Fruit fly (Drosophila melanogaster) whole organism, embryonic: ENCODE measurements around the gene FIG4.

Experiments used
- CG10543 ChIP-seq: fragments of 200-800 bp; sonication (Bioruptor generic); optimal IDR thresholded peaks from 3 replicates; lab custom pipeline; 2017; ENCODE audit warnings: missing biosample characterization, mild to moderate bottlenecking, missing genetic modification characterization, moderate library complexity
- CG11093 ChIP-seq: fragments of 200-800 bp; sonication (Bioruptor generic); IDR thresholded peaks from 3 replicates; pipeline ENCODE4 v1.3.6; 2022; ENCODE audit warnings: missing biosample characterization, missing genetic modification characterization
- CG11456 ChIP-seq: fragments of 200-800 bp; sonication (Bioruptor generic); IDR thresholded peaks from 3 replicates; pipeline ENCODE4 v1.3.6; 2022; ENCODE audit warnings: missing biosample characterization, missing genetic modification characterization
- CG15073 ChIP-seq: fragments of 200-800 bp; sonication (Bioruptor generic); optimal IDR thresholded peaks from 2 replicates; lab custom pipeline; 2016; ENCODE audit warnings: missing biosample characterization, missing genetic modification characterization
- CG15479 ChIP-seq: fragments of 200-800 bp; sonication (Bioruptor generic); optimal IDR thresholded peaks from 3 replicates; lab custom pipeline; 2019; ENCODE audit warnings: missing biosample characterization, mild to moderate bottlenecking, missing genetic modification characterization, moderate library complexity
- CG17359 ChIP-seq: fragments of 200-800 bp; sonication (Bioruptor generic); optimal IDR thresholded peaks from 3 replicates; lab custom pipeline; 2018; ENCODE audit warnings: missing biosample characterization, mild to moderate bottlenecking, missing genetic modification characterization, moderate library complexity
- CG17612 ChIP-seq: fragments of 200-800 bp; sonication (Bioruptor generic); IDR thresholded peaks from 2 replicates; pipeline ENCODE4 v1.3.6; 2022; ENCODE audit warnings: missing biosample characterization, missing genetic modification characterization
- CG32767 ChIP-seq: fragments of 200-800 bp; sonication (Bioruptor generic); IDR thresholded peaks from 2 replicates; pipeline ENCODE4 v1.3.6; 2022; ENCODE audit warnings: missing biosample characterization, missing genetic modification characterization
- CG34376 ChIP-seq: fragments of 200-800 bp; sonication (Bioruptor generic); optimal IDR thresholded peaks from 2 replicates; lab custom pipeline; 2018; ENCODE audit warnings: missing biosample characterization, mild to moderate bottlenecking, missing genetic modification characterization
- CG42726 ChIP-seq: fragments of 200-800 bp; sonication (Bioruptor generic); IDR thresholded peaks from 2 replicates; pipeline ENCODE4 v1.3.6; 2022; ENCODE audit warnings: missing biosample characterization, missing genetic modification characterization; ENCODE audit not compliant: partially characterized antibody
- CG6689 ChIP-seq: fragments of 200-800 bp; sonication (Bioruptor generic); IDR thresholded peaks from 2 replicates; pipeline ENCODE4 v1.3.6; 2022; ENCODE audit warnings: missing biosample characterization, missing genetic modification characterization
- CG9797 ChIP-seq: fragments of 200-800 bp; sonication (Bioruptor generic); optimal IDR thresholded peaks from 3 replicates; lab custom pipeline; 2018; ENCODE audit warnings: missing biosample characterization, mild to moderate bottlenecking, missing genetic modification characterization
- Dbx ChIP-seq: fragments of 200-800 bp; sonication (Bioruptor generic); IDR thresholded peaks from 3 replicates; pipeline ENCODE4 v1.3.6; 2022; ENCODE audit warnings: missing biosample characterization, missing genetic modification characterization
- Dref ChIP-seq: fragments of 200-800 bp; sonication (Bioruptor generic); IDR thresholded peaks from 2 replicates; pipeline ENCODE4 v1.3.6; 2022; ENCODE audit warnings: missing biosample characterization, missing genetic modification characterization
- Fer3 ChIP-seq: fragments of 200-800 bp; sonication (Bioruptor generic); optimal IDR thresholded peaks from 2 replicates; lab custom pipeline; 2018; ENCODE audit warnings: missing biosample characterization, mild to moderate bottlenecking, missing genetic modification characterization, moderate library complexity
- Hr51 ChIP-seq, 2 experiments: fragments of 200-800 bp; sonication (Bioruptor generic); optimal IDR thresholded peaks; 2 replicates in 1 of 2; 3 replicates in 1 of 2; lab custom pipeline; 2016 to 2018; ENCODE audit warnings: missing biosample characterization in 2 of 2, missing genetic modification characterization in 2 of 2, mild to moderate bottlenecking in 1 of 2, moderate library complexity in 1 of 2
- Jarid2 ChIP-seq: fragments of 200-800 bp; sonication (Bioruptor generic); optimal IDR thresholded peaks from 3 replicates; lab custom pipeline; 2017; ENCODE audit warnings: mild to moderate bottlenecking, missing biosample characterization, missing genetic modification reagents, missing genetic modification characterization
- Mad ChIP-seq: fragments of 200-800 bp; sonication (Bioruptor generic); optimal IDR thresholded peaks from 2 replicates; lab custom pipeline; 2016; ENCODE audit warnings: missing biosample characterization, missing genetic modification characterization
- NK7.1 ChIP-seq: fragments of 200-800 bp; sonication (Bioruptor generic); optimal IDR thresholded peaks from 3 replicates; lab custom pipeline; 2016; ENCODE audit warnings: missing biosample characterization, missing genetic modification characterization
- Neu2 ChIP-seq: fragments of 200-800 bp; sonication (Bioruptor generic); optimal IDR thresholded peaks from 3 replicates; lab custom pipeline; 2016; ENCODE audit warnings: missing biosample characterization, missing genetic modification characterization, borderline replicate concordance
- Nf-YA ChIP-seq: fragments of 200-800 bp; sonication (Bioruptor generic); IDR thresholded peaks from 2 replicates; pipeline ENCODE4 v1.3.6; 2022; ENCODE audit warnings: missing biosample characterization, missing genetic modification characterization
- Oaz ChIP-seq: fragments of 200-800 bp; sonication (Bioruptor generic); IDR thresholded peaks from 2 replicates; pipeline ENCODE4 v1.3.6; 2022; ENCODE audit warnings: missing biosample characterization, missing genetic modification characterization
- Oli ChIP-seq: fragments of 200-800 bp; sonication (Bioruptor generic); optimal IDR thresholded peaks from 2 replicates; lab custom pipeline; 2018; ENCODE audit warnings: missing biosample characterization, mild to moderate bottlenecking, missing genetic modification characterization, moderate library complexity
- Scr ChIP-seq: fragments of 200-800 bp; sonication (Bioruptor generic); IDR thresholded peaks from 2 replicates; pipeline ENCODE4 v1.3.6; 2022; ENCODE audit warnings: missing biosample characterization, missing genetic modification characterization; ENCODE audit not compliant: partially characterized antibody
- Ssrp ChIP-seq: fragments of 200-800 bp; sonication (Bioruptor generic); optimal IDR thresholded peaks from 2 replicates; lab custom pipeline; 2018; ENCODE audit warnings: missing biosample characterization, mild to moderate bottlenecking, missing genetic modification characterization, moderate library complexity
- ac ChIP-seq: fragments of 200-800 bp; sonication (Bioruptor generic); optimal IDR thresholded peaks from 3 replicates; lab custom pipeline; 2017; ENCODE audit warnings: missing biosample characterization, mild to moderate bottlenecking, missing genetic modification characterization
- aop ChIP-seq: fragments of 200-800 bp; sonication (Bioruptor generic); IDR thresholded peaks from 2 replicates; pipeline ENCODE4 v1.3.6; 2022; ENCODE audit warnings: missing biosample characterization, missing genetic modification characterization
- ase ChIP-seq: fragments of 200-800 bp; sonication (Bioruptor generic); IDR thresholded peaks from 3 replicates; pipeline ENCODE4 v1.3.6; 2022; ENCODE audit warnings: missing biosample characterization, missing genetic modification characterization
- bigmax ChIP-seq: fragments of 200-800 bp; sonication (Bioruptor generic); optimal IDR thresholded peaks from 2 replicates; lab custom pipeline; 2018; ENCODE audit warnings: missing biosample characterization, mild to moderate bottlenecking, missing genetic modification characterization
- dmrt99B ChIP-seq: fragments of 200-800 bp; sonication (Bioruptor generic); optimal IDR thresholded peaks from 2 replicates; lab custom pipeline; 2018; ENCODE audit warnings: missing biosample characterization, mild to moderate bottlenecking, missing genetic modification characterization, moderate library complexity
- fd102C ChIP-seq: fragments of 200-800 bp; sonication (Bioruptor generic); optimal IDR thresholded peaks from 2 replicates; lab custom pipeline; 2018; ENCODE audit warnings: missing biosample characterization, mild to moderate bottlenecking, missing genetic modification characterization, moderate library complexity
- gcm ChIP-seq: fragments of 200-800 bp; sonication (Bioruptor generic); optimal IDR thresholded peaks from 2 replicates; lab custom pipeline; 2019; ENCODE audit warnings: missing biosample characterization, mild to moderate bottlenecking, missing genetic modification characterization, moderate library complexity
- hbn ChIP-seq: fragments of 200-800 bp; sonication (Bioruptor generic); IDR thresholded peaks from 2 replicates; pipeline ENCODE4 v1.3.6; 2022; ENCODE audit warnings: missing biosample characterization, missing genetic modification characterization; ENCODE audit not compliant: partially characterized antibody
- jing ChIP-seq: fragments of 200-800 bp; sonication (Bioruptor generic); optimal IDR thresholded peaks from 2 replicates; lab custom pipeline; 2018; ENCODE audit warnings: missing biosample characterization, mild to moderate bottlenecking, missing genetic modification characterization
- mld ChIP-seq: fragments of 200-800 bp; sonication (Bioruptor generic); IDR thresholded peaks from 3 replicates; pipeline ENCODE4 v1.3.6; 2022; ENCODE audit warnings: missing biosample characterization, missing genetic modification characterization; ENCODE audit not compliant: partially characterized antibody
- nerfin-2 ChIP-seq: fragments of 200-800 bp; sonication (Bioruptor generic); IDR thresholded peaks from 2 replicates; pipeline ENCODE4 v1.3.6; 2022; ENCODE audit warnings: missing biosample characterization, missing genetic modification characterization; ENCODE audit not compliant: partially characterized antibody
- odd ChIP-seq: fragments of 200-800 bp; sonication (Bioruptor generic); optimal IDR thresholded peaks from 2 replicates; lab custom pipeline; 2017; ENCODE audit warnings: missing biosample characterization, mild to moderate bottlenecking, missing genetic modification characterization
- otp ChIP-seq: fragments of 200-800 bp; sonication (Bioruptor generic); IDR thresholded peaks from 3 replicates; pipeline ENCODE4, ENCODE4 v1.3.6; 2022; ENCODE audit warnings: missing biosample characterization, missing genetic modification characterization
- p53 ChIP-seq: fragments of 200-800 bp; sonication (Bioruptor generic); optimal IDR thresholded peaks from 2 replicates; lab custom pipeline; 2016; ENCODE audit warnings: missing biosample characterization, missing genetic modification characterization
- pb ChIP-seq: fragments of 200-800 bp; sonication (Bioruptor generic); optimal IDR thresholded peaks from 3 replicates; lab custom pipeline; 2016; ENCODE audit warnings: missing biosample characterization, missing genetic modification characterization
- psq ChIP-seq: fragments of 200-800 bp; sonication (Bioruptor generic); optimal IDR thresholded peaks from 2 replicates; lab custom pipeline; 2017; ENCODE audit warnings: missing biosample characterization, missing genetic modification characterization
- ranshi ChIP-seq: fragments of 200-800 bp; sonication (Bioruptor generic); IDR thresholded peaks from 2 replicates; pipeline ENCODE4 v1.3.6; 2022; ENCODE audit warnings: missing biosample characterization, missing genetic modification characterization
- row ChIP-seq: fragments of 200-800 bp; sonication (Bioruptor generic); IDR thresholded peaks from 3 replicates; pipeline ENCODE4 v1.3.6; 2022; ENCODE audit warnings: missing biosample characterization, missing genetic modification characterization
- sens ChIP-seq: fragments of 200-800 bp; sonication (Bioruptor generic); peaks from one replicate; lab custom pipeline; 2016; ENCODE audit warnings: missing biosample characterization, missing genetic modification characterization
- stc ChIP-seq: fragments of 200-800 bp; sonication (Bioruptor generic); IDR thresholded peaks from 2 replicates; pipeline ENCODE4 v1.3.6; 2022; ENCODE audit warnings: missing biosample characterization, missing genetic modification characterization
- sug ChIP-seq: fragments of 200-800 bp; optimal IDR thresholded peaks from 2 replicates; lab custom pipeline; 2019; ENCODE audit warnings: missing biosample characterization, mild to moderate bottlenecking, missing genetic modification characterization, moderate library complexity
- tap ChIP-seq: fragments of 200-800 bp; optimal IDR thresholded peaks from 3 replicates; lab custom pipeline; 2019; ENCODE audit warnings: missing biosample characterization, mild to moderate bottlenecking, missing genetic modification characterization, moderate library complexity
- yki ChIP-seq: fragments of >200 bp; optimal IDR thresholded peaks from 3 replicates; lab custom pipeline; 2018

The FIG4 gene

dm6 chr2L:4458119-4459056 lies 6.6 kb upstream of the FIG4 start, which contains the start of gene RpL27A (continued):
- peak; percentile 43 for TF ChIP-seq Ssrp
- peak; percentile 79 for TF ChIP-seq stc
- peak; percentile 58 for TF ChIP-seq fd102C (GFP tag; lab: Kevin White, UChicago)
- peak; percentile 46; the same call in 1 of the 2 replicates for TF ChIP-seq CG17612 (GFP tag; lab: Robert Waterston, UW)
- peak; percentile 37; the same call in 1 of the 3 replicates for TF ChIP-seq ase (GFP tag; lab: Robert Waterston, UW)
- peak; percentile 90 for TF ChIP-seq CG34376 (GFP tag; lab: Kevin White, UChicago)
- TF ChIP-seq Jarid2: peak; percentile 71
- TF ChIP-seq sens (GFP tag; lab: Kevin White, UChicago): peak; percentile 82
- no peak for TF ChIP-seq hbn (GFP tag; lab: Robert Waterston, UW)
- peak; percentile 91 for TF ChIP-seq CG11456
- TF ChIP-seq tap: peak; percentile 32
- TF ChIP-seq Scr (GFP tag; lab: Robert Waterston, UW): peak; percentile 57
- peak; percentile 76 for TF ChIP-seq Mad (GFP tag; lab: Kevin White, UChicago)
- no peak for TF ChIP-seq CG32767 (GFP tag; lab: Robert Waterston, UW)
- peak; percentile 73 for TF ChIP-seq CG6689 (GFP tag; lab: Robert Waterston, UW)
- TF ChIP-seq psq: peak; percentile 51
- peak; percentile 74 for TF ChIP-seq ac (GFP tag; lab: Kevin White, UChicago)
- peak; percentile 72 for TF ChIP-seq CG17359
- TF ChIP-seq Fer3 (tag; lab: Kevin White, UChicago): peak; percentile 72
- peak; percentile 91 for TF ChIP-seq bigmax
- peak; percentile 53; the same call in 1 of the 2 replicates for TF ChIP-seq CG42726 (GFP tag; lab: Robert Waterston, UW)
- peak; percentile 89 for TF ChIP-seq Dbx (GFP tag; lab: Robert Waterston, UW)
- no peak for TF ChIP-seq CG11093 (GFP tag; lab: Robert Waterston, UW)
- no peak for TF ChIP-seq jing (GFP tag; lab: Kevin White, UChicago)
- TF ChIP-seq sug (tag; lab: Kevin White, UChicago): peak; percentile 76
- TF ChIP-seq mld: no peak
- TF ChIP-seq row: peak; percentile 70
- peak; percentile 44 for TF ChIP-seq p53
- no peak for TF ChIP-seq CG15479 (GFP tag; lab: Kevin White, UChicago)
- TF ChIP-seq Oaz (GFP tag; lab: Robert Waterston, UW): peak; percentile 66; the same call in 1 of the 2 replicates
- no peak for TF ChIP-seq aop (GFP tag; lab: Robert Waterston, UW)
- TF ChIP-seq Nf-YA: peak; percentile 63
- TF ChIP-seq CG9797 (GFP tag; lab: Kevin White, UChicago): peak; percentile 83
- no peak for TF ChIP-seq Neu2
- peak; percentile 58 to 72 for TF ChIP-seq Hr51 (GFP tag; optimal IDR thresholded peaks at IDR 0.05; lab: Kevin White, UChicago)
- no peak; the same call in 1 of the 2 replicates for TF ChIP-seq nerfin-2
- peak; percentile 71 for TF ChIP-seq gcm (GFP tag; lab: Kevin White, UChicago)
- no peak for TF ChIP-seq CG15073 (GFP tag; lab: Kevin White, UChicago)
- TF ChIP-seq Oli (tag; lab: Kevin White, UChicago): peak; percentile 66
- peak; percentile 55 for TF ChIP-seq NK7.1 (GFP tag; lab: Kevin White, UChicago)
- no peak for TF ChIP-seq yki (lab: Kevin White, UChicago)
- peak; percentile 61 for TF ChIP-seq Dref (GFP tag; lab: Robert Waterston, UW)
- TF ChIP-seq ranshi: peak; percentile 73
- TF ChIP-seq pb (GFP tag; lab: Kevin White, UChicago): peak; percentile 68
- peak; percentile 59 for TF ChIP-seq dmrt99B
- peak; percentile 86 for TF ChIP-seq otp (GFP tag; lab: Robert Waterston, UW)
- TF ChIP-seq CG10543 (GFP tag; lab: Kevin White, UChicago): peak; percentile 84
- peak; percentile 85 for TF ChIP-seq odd (GFP tag; lab: Kevin White, UChicago)
